Fruit fly (Drosophila melanogaster) whole organism, adult: ENCODE measurements around the gene Pxn.

ENCODE experiments used
- CG14711 ChIP-seq: fragments of 200-800 bp; sonication (Bioruptor generic); optimal IDR thresholded peaks from 2 replicates; lab custom pipeline; 2018; ENCODE audit warnings: missing biosample characterization, mild to moderate bottlenecking, missing genetic modification characterization, moderate library complexity
- CG7101 ChIP-seq: fragments of 200-800 bp; sonication (Bioruptor generic); optimal IDR thresholded peaks from 2 replicates; lab custom pipeline; 2018; ENCODE audit warnings: missing biosample characterization, mild to moderate bottlenecking, missing genetic modification characterization, moderate library complexity

- TF ChIP-seq CG14711 (tag; lab: Kevin White, UChicago) = no peak
- no peak for TF ChIP-seq CG7101 (tag; lab: Kevin White, UChicago)
Measured at dm6 chr3L:2583537-2583870, 46.4 kb downstream of the Pxn start.
